Worm (Caenorhabditis elegans) whole organism, L1 larva: ENCODE results near the gene ech-2.

ENCODE experiments used
- C16A3.4 ChIP-seq: fragments of 150-350 bp; optimal IDR thresholded peaks from 2 replicates; lab custom pipeline; 2014; ENCODE audit warnings: missing biosample characterization, missing genetic modification characterization
- C34B4.2 ChIP-seq: sonication (generic microtip); optimal IDR thresholded peaks from 2 replicates; lab custom pipeline; 2017; ENCODE audit warnings: mild to moderate bottlenecking, missing genetic modification characterization, missing compliant biosample characterization
- alr-1 ChIP-seq: fragments of 200-800 bp; sonication (Bioruptor generic); optimal IDR thresholded peaks from 2 replicates; lab custom pipeline; 2018; ENCODE audit warnings: borderline replicate concordance, mild to moderate bottlenecking, missing genetic modification characterization, missing compliant biosample characterization
- ama-1 ChIP-seq: fragments of 150-350 bp; optimal IDR thresholded peaks from 2 replicates; lab custom pipeline; 2014
- ceh-63 ChIP-seq: fragments of 200-800 bp; sonication (Bioruptor generic); optimal IDR thresholded peaks from 2 replicates; lab custom pipeline; 2018; ENCODE audit warnings: mild to moderate bottlenecking, missing genetic modification characterization, missing compliant biosample characterization
- ceh-8 ChIP-seq: fragments of 200-800 bp; sonication (Bioruptor generic); optimal IDR thresholded peaks from 2 replicates; lab custom pipeline; 2018; ENCODE audit warnings: mild to moderate bottlenecking, missing genetic modification characterization, moderate library complexity, missing compliant biosample characterization
- ceh-82 ChIP-seq, 3 experiments: fragments of 150-350 bp in 1 of 3; sonication (generic microtip) in 2 of 3; optimal IDR thresholded peaks; 2 replicates each; lab custom pipeline; 2014 to 2017; ENCODE audit warnings: missing biosample characterization in 3 of 3, missing genetic modification characterization in 3 of 3
- ceh-88 ChIP-seq: fragments of 200-800 bp; sonication (Bioruptor generic); IDR thresholded peaks from 2 replicates; pipeline ENCODE4 v1.3.6; 2022; ENCODE audit warnings: missing genetic modification characterization, missing compliant biosample characterization
- ceh-90 ChIP-seq: sonication (generic microtip); optimal IDR thresholded peaks from 2 replicates; lab custom pipeline; 2016; ENCODE audit warnings: missing genetic modification characterization, missing compliant biosample characterization
- dpl-1 ChIP-seq, 3 experiments: fragments of 150-350 bp in 2 of 3; sonication (generic microtip) in 1 of 3; optimal IDR thresholded peaks; 2 replicates each; lab custom pipeline; 2014 to 2017; ENCODE audit warnings: missing biosample characterization in 3 of 3, missing genetic modification characterization in 3 of 3, missing genetic modification reagents in 3 of 3
- dsc-1 ChIP-seq: sonication (generic microtip); optimal IDR thresholded peaks from 2 replicates; lab custom pipeline; 2016; ENCODE audit warnings: mild to moderate bottlenecking, missing genetic modification characterization, missing compliant biosample characterization
- efl-1 ChIP-seq, 4 experiments: fragments of 150-350 bp; optimal IDR thresholded peaks in 3 of 4; peaks in 1 of 4; 1 replicate in 1 of 4; 2 replicates in 3 of 4; lab custom pipeline; 2014; ENCODE audit warnings: missing biosample characterization in 2 of 4, missing genetic modification characterization in 2 of 4, missing genetic modification reagents in 2 of 4
- efl-3 ChIP-seq: fragments of 200-800 bp; sonication (Bioruptor generic); optimal IDR thresholded peaks from 2 replicates; lab custom pipeline; 2018; ENCODE audit warnings: mild to moderate bottlenecking, missing genetic modification characterization, missing compliant biosample characterization
- egl-27 ChIP-seq, 2 experiments: fragments of 150-350 bp in 1 of 2; sonication (generic microtip); optimal IDR thresholded peaks; 3 replicates each; lab custom pipeline; 2017 to 2018; ENCODE audit warnings: missing biosample characterization in 2 of 2, missing genetic modification characterization in 2 of 2, missing genetic modification reagents in 2 of 2
- elt-3 ChIP-seq, 6 experiments: fragments of 150-350 bp in 1 of 6; sonication (generic microtip); optimal IDR thresholded peaks; 2 replicates each; lab custom pipeline; 2017 to 2018; ENCODE audit warnings: missing biosample characterization in 6 of 6, missing genetic modification characterization in 6 of 6, inconsistent platforms in 1 of 6
- fkh-8 ChIP-seq: sonication (generic microtip); optimal IDR thresholded peaks from 2 replicates; lab custom pipeline; 2016; ENCODE audit warnings: mild to moderate bottlenecking, missing genetic modification characterization, missing compliant biosample characterization
- hlh-17 ChIP-seq: fragments of 200-800 bp; sonication (Bioruptor generic); optimal IDR thresholded peaks from 2 replicates; lab custom pipeline; 2018; ENCODE audit warnings: missing genetic modification characterization, mild to moderate bottlenecking, missing compliant biosample characterization, moderate library complexity, borderline replicate concordance
- irx-1 ChIP-seq: sonication (generic microtip); optimal IDR thresholded peaks from 2 replicates; lab custom pipeline; 2016; ENCODE audit warnings: missing genetic modification characterization, missing compliant biosample characterization
- isw-1 ChIP-seq: fragments of 200-800 bp; sonication (Bioruptor generic); IDR thresholded peaks from 2 replicates; pipeline ENCODE4 v1.3.6; 2022; ENCODE audit warnings: missing genetic modification characterization, missing compliant biosample characterization
- lin-13 ChIP-seq: fragments of 150-350 bp; optimal IDR thresholded peaks from 2 replicates; lab custom pipeline; 2014; ENCODE audit warnings: missing biosample characterization, missing genetic modification reagents, missing genetic modification characterization
- lin-14 ChIP-seq: fragments of 200-800 bp; sonication (Bioruptor generic); optimal IDR thresholded peaks from 2 replicates; lab custom pipeline; 2018; ENCODE audit warnings: mild to moderate bottlenecking, missing genetic modification characterization, moderate library complexity, missing compliant biosample characterization
- lin-39 ChIP-seq: fragments of 150-350 bp; optimal IDR thresholded peaks from 2 replicates; lab custom pipeline; 2014; ENCODE audit warnings: missing biosample characterization, missing genetic modification reagents, missing genetic modification characterization
- lsy-2 ChIP-seq, 2 experiments: fragments of 150-350 bp; optimal IDR thresholded peaks; 2 replicates each; lab custom pipeline; 2014; ENCODE audit warnings: missing biosample characterization in 2 of 2, missing genetic modification characterization in 2 of 2
- mdl-1 ChIP-seq, 2 experiments: fragments of 150-350 bp; optimal IDR thresholded peaks; 2 replicates each; lab custom pipeline; 2014 to 2017; ENCODE audit warnings: missing biosample characterization in 2 of 2, missing genetic modification characterization in 2 of 2, inconsistent platforms in 1 of 2
- mef-2 ChIP-seq: fragments of 150-350 bp; optimal IDR thresholded peaks from 2 replicates; lab custom pipeline; 2014; ENCODE audit warnings: missing biosample characterization, missing genetic modification characterization
- nhr-11 ChIP-seq: fragments of 150-350 bp; optimal IDR thresholded peaks from 2 replicates; lab custom pipeline; 2014; ENCODE audit warnings: missing biosample characterization, missing genetic modification characterization
- nhr-12 ChIP-seq: sonication (generic microtip); optimal IDR thresholded peaks from 2 replicates; lab custom pipeline; 2017; ENCODE audit warnings: missing biosample characterization, missing genetic modification characterization
- nhr-19 ChIP-seq: fragments of 200-800 bp; sonication (Bioruptor generic); conservative IDR thresholded peaks from 2 replicates; pipeline ENCODE4 v1.3.6; 2022; ENCODE audit warnings: missing genetic modification characterization, missing compliant biosample characterization
- nhr-20 ChIP-seq: sonication (generic microtip); optimal IDR thresholded peaks from 2 replicates; lab custom pipeline; 2016; ENCODE audit warnings: mild to moderate bottlenecking, missing genetic modification characterization, missing compliant biosample characterization
- nhr-237 ChIP-seq: fragments of 150-350 bp; optimal IDR thresholded peaks from 2 replicates; lab custom pipeline; 2014; ENCODE audit warnings: missing biosample characterization, missing genetic modification characterization
- nhr-28 ChIP-seq: fragments of 150-350 bp; optimal IDR thresholded peaks from 2 replicates; lab custom pipeline; 2014; ENCODE audit warnings: missing biosample characterization, missing genetic modification characterization
- nhr-47 ChIP-seq: sonication (generic microtip); optimal IDR thresholded peaks from 2 replicates; lab custom pipeline; 2016; ENCODE audit warnings: mild to moderate bottlenecking, missing genetic modification characterization, moderate library complexity, missing compliant biosample characterization
- nhr-71 ChIP-seq: sonication (generic microtip); optimal IDR thresholded peaks from 2 replicates; lab custom pipeline; 2016; ENCODE audit warnings: mild to moderate bottlenecking, missing genetic modification characterization, moderate library complexity, missing compliant biosample characterization
- nhr-76 ChIP-seq: sonication (generic microtip); optimal IDR thresholded peaks from 2 replicates; lab custom pipeline; 2017; ENCODE audit warnings: missing biosample characterization, missing genetic modification characterization
- nhr-84 ChIP-seq: sonication (generic microtip); optimal IDR thresholded peaks from 2 replicates; lab custom pipeline; 2017; ENCODE audit warnings: missing biosample characterization, missing genetic modification characterization
- nhr-90 ChIP-seq: sonication (generic microtip); optimal IDR thresholded peaks from 2 replicates; lab custom pipeline; 2016; ENCODE audit warnings: mild to moderate bottlenecking, missing genetic modification characterization, missing compliant biosample characterization; ENCODE audit not compliant: poor library complexity
- pag-3 ChIP-seq: sonication (generic microtip); optimal IDR thresholded peaks from 2 replicates; lab custom pipeline; 2017; ENCODE audit warnings: missing genetic modification characterization, mild to moderate bottlenecking, missing compliant biosample characterization, antibody characterized with exemption, borderline replicate concordance; ENCODE audit not compliant: insufficient read depth
- pax-3 ChIP-seq: fragments of 200-800 bp; sonication (Bioruptor generic); optimal IDR thresholded peaks from 2 replicates; lab custom pipeline; 2018; ENCODE audit warnings: mild to moderate bottlenecking, missing genetic modification characterization, moderate library complexity, missing compliant biosample characterization
- pqm-1 ChIP-seq: sonication (generic microtip); optimal IDR thresholded peaks from 3 replicates; lab custom pipeline; 2017; ENCODE audit warnings: missing biosample characterization, missing genetic modification characterization
- rnt-1 ChIP-seq: sonication (generic microtip); optimal IDR thresholded peaks from 2 replicates; lab custom pipeline; 2016; ENCODE audit warnings: mild to moderate bottlenecking, missing genetic modification characterization, moderate library complexity, missing compliant biosample characterization
- sptf-1 ChIP-seq: fragments of 150-350 bp; optimal IDR thresholded peaks from 2 replicates; lab custom pipeline; 2014; ENCODE audit warnings: missing biosample characterization, missing genetic modification characterization
- swsn-7 ChIP-seq: sonication (generic microtip); optimal IDR thresholded peaks from 2 replicates; lab custom pipeline; 2016; ENCODE audit warnings: missing genetic modification characterization, missing compliant biosample characterization
- tbx-2 ChIP-seq: sonication (generic microtip); optimal IDR thresholded peaks from 2 replicates; lab custom pipeline; 2016; ENCODE audit warnings: missing genetic modification characterization, missing compliant biosample characterization
- tlp-1 ChIP-seq: fragments of 150-350 bp; optimal IDR thresholded peaks from 2 replicates; lab custom pipeline; 2014; ENCODE audit warnings: missing biosample characterization, missing genetic modification characterization
- unc-130 ChIP-seq: fragments of 150-350 bp; optimal IDR thresholded peaks from 2 replicates; lab custom pipeline; 2017; ENCODE audit warnings: missing biosample characterization, missing genetic modification characterization, inconsistent platforms
- unc-62 ChIP-seq: fragments of 150-350 bp; optimal IDR thresholded peaks from 2 replicates; lab custom pipeline; 2014; ENCODE audit warnings: missing biosample characterization, missing genetic modification reagents, missing genetic modification characterization
- unc-86 ChIP-seq: sonication (generic microtip); optimal IDR thresholded peaks from 2 replicates; lab custom pipeline; 2016; ENCODE audit warnings: missing genetic modification characterization, missing compliant biosample characterization
- unc-98 ChIP-seq: fragments of 200-800 bp; sonication (Bioruptor generic); IDR thresholded peaks from 2 replicates; pipeline ENCODE4 v1.3.6; 2022; ENCODE audit warnings: missing genetic modification characterization, missing compliant biosample characterization
- vab-15 ChIP-seq: sonication (generic microtip); optimal IDR thresholded peaks from 2 replicates; lab custom pipeline; 2017; ENCODE audit warnings: missing genotype, mild to moderate bottlenecking, missing genetic modification characterization, missing compliant biosample characterization
- zag-1 ChIP-seq: fragments of 150-350 bp; optimal IDR thresholded peaks from 2 replicates; lab custom pipeline; 2014; ENCODE audit warnings: missing biosample characterization, missing genetic modification characterization
- ztf-11 ChIP-seq, 2 experiments: sonication (generic microtip); optimal IDR thresholded peaks; 2 replicates each; lab custom pipeline; 2016 to 2017; ENCODE audit warnings: missing genetic modification characterization in 2 of 2, missing biosample characterization in 1 of 2, missing compliant biosample characterization in 1 of 2
- ztf-4 ChIP-seq: fragments of 150-350 bp; optimal IDR thresholded peaks from 2 replicates; lab custom pipeline; 2014; ENCODE audit warnings: missing biosample characterization, missing genetic modification characterization

The ech-2 gene

DNA sequence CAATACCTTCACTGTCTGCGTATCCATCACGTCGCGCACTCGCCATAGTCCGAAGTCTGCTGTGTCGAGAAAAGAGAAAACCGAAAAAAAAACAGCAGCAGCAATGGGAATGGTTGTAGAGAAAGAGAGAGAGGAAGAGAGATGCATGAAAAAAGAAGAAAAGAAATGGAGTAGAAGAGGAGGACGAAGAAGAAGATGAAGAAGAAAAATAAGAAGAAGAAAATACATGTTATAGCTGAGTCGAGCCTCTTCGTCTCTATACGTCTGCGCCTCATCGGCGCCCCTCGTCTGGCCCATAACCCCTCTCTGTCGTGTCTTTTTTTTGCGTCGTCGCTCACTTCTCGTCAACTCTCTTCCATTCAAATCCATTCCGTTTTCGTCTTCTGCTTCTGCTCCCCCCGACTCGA, 46.4 kb downstream of the ech-2 start (continued):
- TF ChIP-seq swsn-7 (peak; percentile 82), elt-3 (tag; optimal IDR thresholded peaks at IDR 0.05; lab: Kevin White, UChicago) (peak in 2 of 6 experiments; percentile 10 to 37), ama-1 (lab: Kevin White, UChicago) (no peak), unc-98 (GFP tag; lab: Robert Waterston, UW) (no peak), egl-27 (tag; optimal IDR thresholded peaks at IDR 0.05; lab: Kevin White, UChicago) (peak in 1 of 2 experiments; percentile 83), C16A3.4 (tag; lab: Kevin White, UChicago) (peak; percentile 60), ceh-63 (GFP tag; lab: Kevin White, UChicago) (no peak), ceh-88 (GFP tag; lab: Robert Waterston, UW) (no peak), isw-1 (GFP tag; lab: Robert Waterston, UW) (peak; percentile 58), pqm-1 (tag; lab: Kevin White, UChicago) (no peak), tbx-2 (tag; lab: Kevin White, UChicago) (peak; percentile 75), ceh-8 (GFP tag; lab: Kevin White, UChicago) (peak; percentile 20), lsy-2 (tag; optimal IDR thresholded peaks at IDR 0.05; lab: Kevin White, UChicago) (peak; percentile 77 to 87), C34B4.2 (no peak), pag-3 (tag; lab: Kevin White, UChicago) (no peak), irx-1 (peak; percentile 72), mef-2 (tag; lab: Kevin White, UChicago) (no peak), nhr-71 (tag; lab: Kevin White, UChicago) (peak; percentile 91), ceh-90 (tag; lab: Kevin White, UChicago) (no peak), hlh-17 (no peak), lin-39 (peak; percentile 21), ztf-4 (tag; lab: Kevin White, UChicago) (peak; percentile 53), unc-62 (GFP tag; lab: Kevin White, UChicago) (no peak), nhr-84 (tag; lab: Kevin White, UChicago) (no peak), ztf-11 (tag; optimal IDR thresholded peaks at IDR 0.05; lab: Kevin White, UChicago) (no peak), nhr-12 (tag; lab: Kevin White, UChicago) (no peak), dpl-1 (GFP tag; optimal IDR thresholded peaks at IDR 0.05; lab: Kevin White, UChicago) (peak; percentile 27 to 49 (median 46)), pax-3 (tag; lab: Kevin White, UChicago) (no peak), nhr-47 (tag; lab: Kevin White, UChicago) (peak; percentile 78), nhr-11 (tag; lab: Kevin White, UChicago) (peak; percentile 14), alr-1 (tag; lab: Kevin White, UChicago) (no peak), tlp-1 (tag; lab: Kevin White, UChicago) (no peak), unc-86 (tag; lab: Kevin White, UChicago) (peak; percentile 84), lin-14 (GFP tag; lab: Kevin White, UChicago) (peak; percentile 97), mdl-1 (tag; optimal IDR thresholded peaks at IDR 0.05; lab: Kevin White, UChicago) (peak in 1 of 2 experiments; percentile 40), dsc-1 (tag; lab: Kevin White, UChicago) (peak; percentile 66), nhr-90 (no peak), efl-3 (GFP tag; lab: Kevin White, UChicago) (no peak), nhr-28 (tag; lab: Kevin White, UChicago) (no peak), unc-130 (tag; lab: Kevin White, UChicago) (peak; percentile 67), nhr-76 (tag; lab: Kevin White, UChicago) (no peak), lin-13 (GFP tag; lab: Kevin White, UChicago) (no peak), sptf-1 (tag; lab: Kevin White, UChicago) (no peak), nhr-237 (no peak), efl-1 (optimal IDR thresholded peaks at IDR 0.05; lab: Kevin White, UChicago) (peak; percentile 65 to 78), efl-1 (GFP tag; optimal IDR thresholded peaks at IDR 0.05 in 1 of 2; lab: Kevin White, UChicago) (peak in 1 of 2 experiments; percentile 31), nhr-20 (peak; percentile 73), rnt-1 (peak; percentile 39), vab-15 (tag; lab: Kevin White, UChicago) (no peak), ceh-82 (tag; optimal IDR thresholded peaks at IDR 0.05; lab: Kevin White, UChicago) (peak; percentile 4 to 62 (median 56)), zag-1 (tag; lab: Kevin White, UChicago) (peak; percentile 76), fkh-8 (tag; lab: Kevin White, UChicago) (peak; percentile 89), nhr-19 (GFP tag; lab: Robert Waterston, UW) (peak; percentile 65)
